Worm (Caenorhabditis elegans): ENCODE results near the gene C34D10.5.

C34D10.5 gene

DNA sequence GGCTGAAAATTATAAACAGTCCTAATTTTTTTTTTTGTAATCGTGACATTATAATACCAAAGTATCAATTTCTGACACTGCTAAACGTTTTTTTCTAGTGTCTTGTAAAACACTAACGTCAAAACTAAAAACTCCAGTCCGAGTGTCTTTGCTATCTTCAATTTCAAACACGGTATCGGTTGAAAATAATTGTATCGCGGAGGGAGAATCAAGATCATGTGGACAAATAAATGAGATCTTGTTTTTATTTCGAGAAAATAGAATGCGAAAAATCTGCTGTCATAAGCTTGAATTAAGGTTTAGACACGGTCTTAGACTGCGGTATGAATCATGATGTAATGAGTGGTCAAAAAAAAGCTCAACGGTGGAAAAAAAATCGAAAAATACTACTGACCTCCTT lies 30.8 kb downstream of the C34D10.5 start:
- TF ChIP-seq unc-62 (GFP tag; optimal IDR thresholded peaks at IDR 0.05) = no peak

DNA sequence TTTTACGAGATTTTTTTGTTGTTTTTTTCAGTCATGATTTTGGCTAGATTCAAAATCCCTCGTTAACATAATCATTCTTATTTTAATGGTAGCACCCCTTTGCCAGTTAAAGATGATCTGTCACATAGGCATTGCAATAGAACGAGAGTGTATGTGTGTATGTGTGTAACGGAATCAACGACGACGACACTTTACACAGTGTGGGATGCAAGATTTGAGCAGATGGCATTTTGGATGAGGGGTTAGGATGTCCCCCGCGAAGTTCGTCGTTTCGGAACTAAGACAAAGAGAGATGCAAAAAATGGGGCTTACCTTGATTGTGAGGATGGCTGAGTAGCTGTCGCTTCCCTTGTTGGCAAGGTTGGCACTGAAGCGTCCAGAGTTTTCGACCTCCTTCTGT lies 34.2 kb downstream of the C34D10.5 start:
- TF ChIP-seq unc-62 (GFP tag; optimal IDR thresholded peaks at IDR 0.05) = no peak

DNA sequence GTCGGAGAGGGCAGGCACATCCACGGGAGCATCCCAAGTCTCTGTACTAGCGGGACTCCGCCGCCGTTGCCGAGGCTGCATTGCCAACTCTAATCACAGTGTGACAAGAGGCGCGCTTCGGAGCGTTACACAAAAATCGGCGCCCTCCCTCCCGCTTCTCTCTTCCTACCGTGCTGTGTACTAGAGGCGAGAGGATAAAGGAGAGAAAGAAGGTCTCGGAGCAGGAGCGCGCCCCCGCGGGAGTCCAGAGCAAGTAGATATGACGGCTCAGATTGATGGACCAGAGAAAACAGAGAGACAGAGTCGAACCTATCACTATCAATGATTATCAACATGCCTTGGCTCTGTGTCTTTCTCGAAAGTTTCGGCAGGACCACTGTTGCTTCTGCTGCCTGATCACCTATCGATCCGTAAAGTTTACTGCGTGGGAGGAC lies 35.2 kb downstream of the C34D10.5 start:
- TF ChIP-seq unc-62 (GFP tag; optimal IDR thresholded peaks at IDR 0.05) = no peak

DNA sequence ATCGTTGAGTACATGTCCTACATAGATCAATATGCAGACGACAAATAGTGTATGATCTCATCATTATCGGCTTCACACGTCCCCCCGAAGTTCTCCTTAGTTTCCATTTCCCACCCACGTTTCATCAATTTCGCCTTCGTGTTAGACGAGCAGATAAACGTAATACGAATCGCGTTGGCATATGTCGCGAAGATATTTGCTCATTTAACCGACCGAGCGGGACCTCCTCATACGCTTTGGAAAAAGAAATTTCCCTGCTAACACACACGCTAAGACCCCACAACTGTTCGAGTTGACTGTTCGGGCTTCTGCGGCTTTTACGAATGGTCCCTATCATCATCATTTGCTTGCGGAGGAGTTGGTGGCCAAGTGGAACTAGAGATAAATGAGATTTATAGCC lies 36.7 kb downstream of the C34D10.5 start:
- TF ChIP-seq unc-62 (GFP tag; optimal IDR thresholded peaks at IDR 0.05) = no peak

DNA sequence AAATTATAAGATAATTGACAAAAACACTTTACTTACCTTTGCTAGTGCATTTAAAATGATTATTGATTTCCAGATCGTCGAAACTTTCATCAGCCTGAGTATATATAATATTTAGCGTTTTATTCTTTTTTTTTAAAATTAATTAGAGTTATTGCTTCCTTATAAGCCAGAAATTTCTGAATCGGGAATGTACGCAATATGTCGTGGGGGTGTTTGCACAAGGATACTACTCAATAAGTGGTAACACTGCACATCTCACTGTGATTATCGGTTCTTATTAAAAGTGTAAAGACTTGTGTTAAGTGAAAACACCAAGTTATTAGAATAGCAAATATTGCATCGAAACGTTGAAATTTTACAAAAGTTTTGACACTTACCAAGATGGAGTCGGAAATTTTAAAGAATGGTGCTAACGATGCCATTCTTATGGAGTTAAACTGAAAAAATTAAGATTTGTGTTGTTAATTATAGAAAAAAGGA lies 40.0 kb downstream of the C34D10.5 start, which contains the start of gene dim-1:
TSS of gene dim-1 (minus strand) at position 430 of the 480 bp plus-strand sequence.
- TF ChIP-seq unc-62 (GFP tag; optimal IDR thresholded peaks at IDR 0.05) = no peak

DNA sequence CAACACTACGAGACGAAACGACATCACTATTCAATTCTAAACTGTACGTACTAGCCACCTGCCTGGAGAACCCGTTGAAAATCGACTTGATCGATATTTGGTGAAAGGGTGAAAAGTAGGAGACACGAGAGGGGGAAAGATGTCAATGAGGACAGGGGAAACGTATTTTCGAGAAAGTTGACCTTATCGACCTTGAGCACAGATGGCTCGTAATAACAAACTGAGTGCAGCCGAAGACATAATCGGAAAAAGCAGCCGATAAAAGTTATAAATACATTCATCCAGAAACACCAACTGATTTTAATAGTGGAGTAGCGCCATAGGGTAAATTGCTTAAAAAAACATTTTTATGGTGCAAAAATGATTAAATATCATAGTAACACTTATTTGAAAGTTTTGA lies 42.2 kb downstream of the C34D10.5 start:
- no peak for TF ChIP-seq unc-62 (GFP tag; optimal IDR thresholded peaks at IDR 0.05)

DNA sequence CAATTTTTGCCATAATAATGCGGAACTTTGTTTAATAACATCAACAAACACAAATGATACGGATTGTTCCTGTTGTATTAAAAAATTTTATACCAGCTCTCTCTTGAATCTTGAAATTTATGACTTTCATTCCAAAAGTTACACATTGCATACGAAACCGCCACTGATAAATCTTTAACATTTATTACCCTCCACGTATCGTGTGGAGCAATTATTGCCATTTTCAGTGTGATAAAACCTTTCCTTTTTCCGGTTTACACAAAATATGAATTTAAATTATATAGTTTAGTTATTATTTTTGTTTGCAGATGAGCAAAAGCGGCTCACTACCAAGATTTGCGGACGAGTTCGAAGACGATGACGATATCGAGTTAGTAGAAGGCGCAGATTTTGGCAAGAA lies 43.0 kb downstream of the C34D10.5 start, which contains the start of gene C18A11.3:
TSS of gene C18A11.3 (plus strand) at position 301 of the 400 bp plus-strand sequence.
- TF ChIP-seq unc-62 (GFP tag; optimal IDR thresholded peaks at IDR 0.05) = no peak

DNA sequence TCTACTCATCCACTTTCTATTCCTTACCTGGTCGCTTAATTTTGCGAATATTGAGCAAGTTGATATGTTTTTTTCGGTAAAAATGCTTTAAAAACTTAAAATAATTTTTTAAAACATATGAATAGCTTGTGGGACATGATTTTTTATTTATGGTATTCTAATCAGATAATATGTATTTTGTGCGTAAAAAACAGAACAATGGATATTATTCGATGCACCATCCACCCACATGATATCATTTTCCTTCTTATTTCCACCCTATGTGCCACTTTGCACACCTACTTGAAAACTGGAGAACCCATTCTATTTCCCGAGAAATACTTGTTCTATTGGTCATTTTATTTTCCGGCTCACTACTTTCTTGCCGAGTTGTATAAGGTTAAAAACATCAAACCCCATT lies 49.4 kb downstream of the C34D10.5 start, which contains the start of gene C18A11.2:
TSS of gene C18A11.2 (plus strand) at position 301 of the 400 bp plus-strand sequence.
- TF ChIP-seq unc-62 (GFP tag; optimal IDR thresholded peaks at IDR 0.05) = no peak
